Worm (Caenorhabditis elegans): ENCODE results near the gene akt-1.

ce11 chrV:10285853-10286252, 37.1 kb downstream of the akt-1 start:
- TF ChIP-seq unc-55 (GFP tag; optimal IDR thresholded peaks at IDR 0.05) (no peak), hlh-30 (tag; optimal IDR thresholded peaks at IDR 0.05; ENCODE audit: insufficient read depth) (no peak), ceh-30 (tag; optimal IDR thresholded peaks at IDR 0.05) (no peak), ama-1 (optimal IDR thresholded peaks at IDR 0.05) (no peak), fkh-10 (GFP tag; optimal IDR thresholded peaks at IDR 0.05) (no peak), ceh-2 (tag; optimal IDR thresholded peaks at IDR 0.05) (no peak), ceh-45 (GFP tag; IDR thresholded peaks at IDR 0.05) (no peak), fkh-6 (tag; optimal IDR thresholded peaks at IDR 0.05) (no peak), lin-11 (tag; optimal IDR thresholded peaks at IDR 0.05) (no peak), pqm-1 (tag; optimal IDR thresholded peaks at IDR 0.05) (no peak), Y22D7AL.16 (tag; optimal IDR thresholded peaks at IDR 0.05) (no peak), hlh-13 (GFP tag; optimal IDR thresholded peaks at IDR 0.05) (no peak), hlh-6 (tag; optimal IDR thresholded peaks at IDR 0.05) (no peak), ets-4 (tag; optimal IDR thresholded peaks at IDR 0.05) (no peak)
